Worm (Caenorhabditis elegans) whole organism, L3 larva: ENCODE data around the gene F18H3.4.

Source experiments
- ama-1 ChIP-seq: fragments of 150-350 bp; optimal IDR thresholded peaks from 2 replicates; lab custom pipeline; 2018
- egl-27 ChIP-seq: sonication (generic microtip); optimal IDR thresholded peaks from 4 replicates; lab custom pipeline; 2017; ENCODE audit warnings: missing biosample characterization, missing genetic modification reagents, missing genetic modification characterization
- elt-1 ChIP-seq: fragments of 150-350 bp; optimal IDR thresholded peaks from 2 replicates; lab custom pipeline; 2014; ENCODE audit warnings: missing biosample characterization, missing genetic modification characterization
- nhr-77 ChIP-seq: fragments of 150-350 bp; optimal IDR thresholded peaks from 2 replicates; lab custom pipeline; 2014; ENCODE audit warnings: missing biosample characterization, missing genetic modification characterization

ce11 chrX:13526219-13527218 lies 2.4 kb upstream of the F18H3.4 start:
- TF ChIP-seq elt-1 (tag; lab: Kevin White, UChicago) (peak; percentile 22), nhr-77 (tag; lab: Kevin White, UChicago) (no peak), ama-1 (lab: Kevin White, UChicago) (no peak), egl-27 (tag; lab: Kevin White, UChicago) (no peak)
